Worm (Caenorhabditis elegans): ENCODE results near the gene cmk-1.

DNA sequence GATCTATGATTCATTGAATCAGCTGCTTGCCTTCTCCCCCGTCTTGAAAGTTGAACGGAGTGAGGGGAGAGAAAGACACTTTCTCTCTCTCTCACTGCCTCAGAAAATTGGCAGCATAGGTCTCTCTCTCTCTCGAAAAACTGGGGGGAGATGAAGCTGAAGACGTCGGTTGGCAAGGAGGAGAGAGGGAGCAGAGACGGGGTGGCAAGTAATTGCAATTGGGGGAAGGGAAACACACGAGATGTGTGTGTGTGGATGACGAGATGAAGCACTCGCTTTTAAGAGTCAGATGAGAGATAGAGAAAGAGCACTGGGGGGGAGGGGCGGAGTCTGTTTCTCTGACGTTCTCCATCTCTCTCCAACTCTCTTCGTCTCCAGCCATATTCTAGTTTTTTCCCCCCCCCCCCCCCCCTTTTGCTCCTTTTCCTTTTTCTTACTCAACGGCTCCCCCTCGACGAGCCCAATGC is at the start of gene cmk-1:
- TF ChIP-seq ama-1 (optimal IDR thresholded peaks at IDR 0.05) (no peak), dmd-4 (tag; optimal IDR thresholded peaks at IDR 0.05; ENCODE audit: borderline replicate concordance) (peak; percentile 13), nhr-11 (tag; optimal IDR thresholded peaks at IDR 0.05) (no peak), Y22D7AL.16 (tag; optimal IDR thresholded peaks at IDR 0.05) (no peak), npax-4 (tag; optimal IDR thresholded peaks at IDR 0.05) (no peak), C08G9.2 (tag; optimal IDR thresholded peaks at IDR 0.05) (no peak), lim-6 (tag; optimal IDR thresholded peaks at IDR 0.05) (peak; percentile 53), ref-2 (tag; optimal IDR thresholded peaks at IDR 0.05) (peak; percentile 13)

Measured in whole organism, late embryonic.